Worm (Caenorhabditis elegans) whole organism, L3 larva: ENCODE data around the gene ZC116.5.

Experiments used
- aly-2 ChIP-seq: fragments of 150-350 bp; optimal IDR thresholded peaks from 2 replicates; lab custom pipeline; 2014; ENCODE audit warnings: missing biosample characterization, missing genetic modification characterization
- ama-1 ChIP-seq: fragments of 150-350 bp; optimal IDR thresholded peaks from 2 replicates; lab custom pipeline; 2018
- ceh-16 ChIP-seq: sonication (generic microtip); optimal IDR thresholded peaks from 2 replicates; lab custom pipeline; 2017; ENCODE audit warnings: missing biosample characterization, missing genetic modification characterization
- ceh-28 ChIP-seq: fragments of 150-350 bp; optimal IDR thresholded peaks from 2 replicates; lab custom pipeline; 2014; ENCODE audit warnings: missing biosample characterization, missing genetic modification reagents, missing genetic modification characterization
- ceh-9 ChIP-seq: sonication (generic microtip); optimal IDR thresholded peaks from 2 replicates; lab custom pipeline; 2018; ENCODE audit warnings: missing biosample characterization, missing genetic modification characterization
- egl-27 ChIP-seq: sonication (generic microtip); optimal IDR thresholded peaks from 4 replicates; lab custom pipeline; 2017; ENCODE audit warnings: missing biosample characterization, missing genetic modification reagents, missing genetic modification characterization
- egl-5 ChIP-seq: fragments of 150-350 bp; optimal IDR thresholded peaks from 2 replicates; lab custom pipeline; 2017; ENCODE audit warnings: missing biosample characterization, missing genetic modification reagents, missing genetic modification characterization, inconsistent platforms
- elt-1 ChIP-seq: fragments of 150-350 bp; optimal IDR thresholded peaks from 2 replicates; lab custom pipeline; 2014; ENCODE audit warnings: missing biosample characterization, missing genetic modification characterization
- elt-2 ChIP-seq: sonication (generic microtip); optimal IDR thresholded peaks from 2 replicates; lab custom pipeline; 2016; ENCODE audit warnings: missing genetic modification reagents, mild to moderate bottlenecking, missing genetic modification characterization, missing compliant biosample characterization
- elt-3 ChIP-seq, 3 experiments: fragments of 150-350 bp in 1 of 3; sonication (generic microtip) in 2 of 3; optimal IDR thresholded peaks; 2 replicates in 2 of 3; 4 replicates in 1 of 3; lab custom pipeline; 2014 to 2017; ENCODE audit warnings: missing biosample characterization in 3 of 3, missing genetic modification characterization in 3 of 3
- fkh-10 ChIP-seq: sonication (generic microtip); optimal IDR thresholded peaks from 2 replicates; lab custom pipeline; 2017; ENCODE audit warnings: missing biosample characterization, missing genetic modification reagents, missing genetic modification characterization
- fos-1 ChIP-seq: fragments of 150-350 bp; optimal IDR thresholded peaks from 2 replicates; lab custom pipeline; 2014; ENCODE audit warnings: missing biosample characterization, missing genetic modification characterization
- hmg-11 ChIP-seq: sonication (generic microtip); optimal IDR thresholded peaks from 2 replicates; lab custom pipeline; 2016; ENCODE audit warnings: missing genetic modification characterization, missing compliant biosample characterization
- jun-1 ChIP-seq: fragments of 150-350 bp; optimal IDR thresholded peaks from 2 replicates; lab custom pipeline; 2014; ENCODE audit warnings: missing biosample characterization, missing genetic modification reagents, missing genetic modification characterization
- lin-15B ChIP-seq: fragments of 150-350 bp; optimal IDR thresholded peaks from 2 replicates; lab custom pipeline; 2014; ENCODE audit warnings: missing biosample characterization, missing genetic modification characterization
- lin-39 ChIP-seq: fragments of 150-350 bp; optimal IDR thresholded peaks from 2 replicates; lab custom pipeline; 2018; ENCODE audit warnings: missing biosample characterization, missing genetic modification reagents, missing genetic modification characterization
- lsy-12 ChIP-seq: sonication (generic microtip); optimal IDR thresholded peaks from 2 replicates; lab custom pipeline; 2016; ENCODE audit warnings: mild to moderate bottlenecking, missing genetic modification characterization, missing compliant biosample characterization
- mml-1 ChIP-seq: fragments of 150-350 bp; sonication (generic microtip); optimal IDR thresholded peaks from 3 replicates; lab custom pipeline; 2014; ENCODE audit warnings: missing biosample characterization, missing genetic modification characterization
- nfya-1 ChIP-seq: sonication (generic microtip); optimal IDR thresholded peaks from 2 replicates; lab custom pipeline; 2017; ENCODE audit warnings: missing genetic modification characterization, mild to moderate bottlenecking, missing compliant biosample characterization, antibody characterized with exemption, moderate library complexity; ENCODE audit not compliant: insufficient read depth
- nhr-11 ChIP-seq: fragments of 150-350 bp; optimal IDR thresholded peaks from 2 replicates; lab custom pipeline; 2014; ENCODE audit warnings: missing biosample characterization, missing genetic modification characterization
- nhr-23 ChIP-seq: fragments of 150-350 bp; optimal IDR thresholded peaks from 2 replicates; lab custom pipeline; 2014; ENCODE audit warnings: missing biosample characterization, missing genetic modification reagents, missing genetic modification characterization
- nhr-25 ChIP-seq: sonication (generic microtip); optimal IDR thresholded peaks from 2 replicates; lab custom pipeline; 2017; ENCODE audit warnings: missing biosample characterization, missing genetic modification characterization
- nhr-28 ChIP-seq: fragments of 150-350 bp; optimal IDR thresholded peaks from 2 replicates; lab custom pipeline; 2014; ENCODE audit warnings: missing biosample characterization, missing genetic modification characterization
- nhr-43 ChIP-seq: sonication (generic microtip); optimal IDR thresholded peaks from 2 replicates; lab custom pipeline; 2016; ENCODE audit warnings: mild to moderate bottlenecking, missing genetic modification characterization, missing compliant biosample characterization; ENCODE audit not compliant: poor library complexity, severe bottlenecking
- nhr-77 ChIP-seq: fragments of 150-350 bp; optimal IDR thresholded peaks from 2 replicates; lab custom pipeline; 2014; ENCODE audit warnings: missing biosample characterization, missing genetic modification characterization
- pha-4 ChIP-seq: fragments of 150-350 bp; optimal IDR thresholded peaks from 2 replicates; lab custom pipeline; 2014; ENCODE audit warnings: missing biosample characterization, missing genetic modification reagents, missing genetic modification characterization
- pqm-1 ChIP-seq: fragments of 150-350 bp; optimal IDR thresholded peaks from 2 replicates; lab custom pipeline; 2017; ENCODE audit warnings: missing biosample characterization, missing genetic modification characterization, inconsistent platforms
- unc-39 ChIP-seq: sonication (generic microtip); optimal IDR thresholded peaks from 4 replicates; lab custom pipeline; 2017; ENCODE audit warnings: missing biosample characterization, missing genetic modification characterization
- unc-62 ChIP-seq: fragments of 150-350 bp; sonication (generic microtip); optimal IDR thresholded peaks from 4 replicates; lab custom pipeline; 2014; ENCODE audit warnings: missing biosample characterization, missing genetic modification reagents, missing genetic modification characterization
- zag-1 ChIP-seq: fragments of 150-350 bp; optimal IDR thresholded peaks from 2 replicates; lab custom pipeline; 2014; ENCODE audit warnings: missing biosample characterization, missing genetic modification characterization
- ztf-11 ChIP-seq: fragments of 150-350 bp; optimal IDR thresholded peaks from 2 replicates; lab custom pipeline; 2014; ENCODE audit warnings: missing biosample characterization, missing genetic modification characterization
- ztf-4 ChIP-seq: fragments of 150-350 bp; optimal IDR thresholded peaks from 2 replicates; lab custom pipeline; 2014; ENCODE audit warnings: missing biosample characterization, missing genetic modification characterization

Gene ZC116.5

DNA sequence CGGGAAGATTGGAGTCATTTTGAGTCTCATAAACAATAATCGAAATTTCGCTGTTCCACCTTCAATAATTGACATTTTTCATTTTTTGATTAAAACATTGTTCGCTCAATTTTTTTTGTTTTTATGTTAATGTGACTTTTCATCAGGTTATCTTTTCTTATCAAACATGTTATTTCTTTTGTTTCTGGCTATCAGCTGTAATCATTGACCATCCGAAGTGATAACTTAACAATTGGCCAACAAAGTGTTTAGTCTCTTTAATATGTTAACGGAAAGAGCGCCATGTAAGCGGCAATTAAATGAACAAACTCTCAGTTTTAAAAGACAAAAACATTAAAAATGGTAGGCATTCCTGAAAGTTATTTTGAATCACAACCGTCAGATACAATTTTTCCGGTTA is 25.3 kb upstream of the ZC116.5 start:
- TF ChIP-seq elt-2 (tag; lab: Kevin White, UChicago), result peak; percentile 77
- TF ChIP-seq jun-1 (tag; lab: Kevin White, UChicago), result no peak
- peak; percentile 52 for TF ChIP-seq pqm-1 (tag; lab: Kevin White, UChicago)

DNA sequence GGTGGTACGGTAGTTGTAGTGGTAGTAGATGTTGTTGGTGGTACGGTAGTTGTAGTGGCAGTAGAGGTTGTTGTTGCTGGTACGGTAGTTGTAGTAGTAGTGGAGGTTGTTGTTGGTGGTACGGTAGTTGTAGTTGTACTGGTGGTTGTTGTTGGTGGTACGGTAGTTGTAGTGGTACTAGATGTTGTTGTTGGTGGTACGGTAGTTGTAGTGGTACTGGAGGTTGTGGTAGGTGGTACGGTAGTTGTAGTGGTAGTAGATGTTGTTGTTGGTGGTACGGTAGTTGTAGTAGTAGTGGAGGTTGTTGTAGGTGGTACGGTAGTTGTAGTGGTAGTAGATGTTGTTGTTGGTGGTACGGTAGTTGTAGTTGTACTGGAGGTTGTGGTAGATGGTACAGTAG is 24.3 kb upstream of the ZC116.5 start:
- TF ChIP-seq egl-5 (tag; lab: Kevin White, UChicago) (no peak), ceh-16 (no peak), mml-1 (no peak), hmg-11 (tag; lab: Kevin White, UChicago) (no peak), fkh-10 (GFP tag; lab: Kevin White, UChicago) (no peak), ztf-4 (tag; lab: Kevin White, UChicago) (no peak), ceh-28 (tag; lab: Kevin White, UChicago) (no peak)

DNA sequence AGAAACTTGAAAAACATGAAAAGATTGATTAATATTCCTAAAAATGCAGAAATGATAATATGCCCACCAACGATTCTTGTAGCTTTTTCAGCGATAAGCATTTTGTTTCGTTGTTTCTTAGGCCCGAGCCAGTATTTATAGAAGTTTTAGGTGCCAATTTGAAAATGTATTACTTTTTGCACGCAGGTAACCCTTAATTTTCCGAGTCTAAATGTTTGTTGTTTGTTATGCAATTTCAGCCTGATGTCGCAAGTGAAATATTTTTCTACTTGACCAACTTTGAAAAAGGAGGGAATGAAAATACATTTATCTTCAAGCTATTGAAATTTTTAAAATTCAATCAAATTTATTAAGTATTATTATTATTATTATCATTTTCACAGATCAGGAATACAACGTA is 23.3 kb upstream of the ZC116.5 start, which contains the start of gene srx-113:
Gene srx-113 (minus strand): TSS at position 101 of the 400 bp plus-strand sequence.
- no peak for TF ChIP-seq lsy-12
- TF ChIP-seq lin-15B (tag; lab: Kevin White, UChicago), result no peak
- no peak for TF ChIP-seq nhr-28
- TF ChIP-seq unc-62, result no peak
- TF ChIP-seq ztf-11, result no peak
- TF ChIP-seq nhr-23 (tag; lab: Kevin White, UChicago), result no peak
- TF ChIP-seq, all 47 proteins: peak for 0

DNA sequence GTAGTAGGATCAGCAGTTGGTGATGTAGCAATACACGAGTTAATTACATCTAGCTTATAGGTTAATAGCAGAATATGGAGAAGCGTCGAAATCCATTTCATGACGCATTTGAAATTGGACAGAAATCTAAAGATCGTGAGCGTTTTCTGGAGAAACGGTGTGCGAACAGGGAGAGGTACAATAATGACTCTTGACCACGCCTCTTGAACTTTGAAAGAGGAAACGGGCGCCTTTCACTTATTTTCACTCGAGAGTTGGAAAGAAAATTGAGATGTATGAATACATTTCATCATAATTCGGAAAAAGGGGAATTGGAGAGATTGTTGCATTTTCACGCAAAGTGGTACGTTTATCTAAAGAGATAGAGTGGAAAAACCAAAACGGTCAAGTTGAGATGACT is 21.0 kb upstream of the ZC116.5 start, which contains the start of gene F56H9.6:
Gene F56H9.6 (minus strand): TSS at position 101 of the 400 bp plus-strand sequence.
- TF ChIP-seq fos-1 (tag; lab: Kevin White, UChicago), result no peak
- no peak for TF ChIP-seq ceh-16
- no peak for TF ChIP-seq nhr-23 (tag; lab: Kevin White, UChicago)
- TF ChIP-seq ceh-28 (tag; lab: Kevin White, UChicago), result no peak
- no peak for TF ChIP-seq nhr-25 (tag; lab: Kevin White, UChicago)
- no peak for TF ChIP-seq fkh-10 (GFP tag; lab: Kevin White, UChicago)
- TF ChIP-seq ceh-9 (tag; lab: Kevin White, UChicago), result no peak
- no peak for TF ChIP-seq unc-62
- TF ChIP-seq mml-1, result no peak
- TF ChIP-seq lsy-12, result no peak
- no peak for TF ChIP-seq pqm-1 (tag; lab: Kevin White, UChicago)
- no peak for TF ChIP-seq jun-1 (tag; lab: Kevin White, UChicago)
- no peak for TF ChIP-seq nhr-43 (tag; lab: Kevin White, UChicago)
- TF ChIP-seq ztf-11, result no peak
- TF ChIP-seq zag-1 (tag; lab: Kevin White, UChicago), result no peak
- TF ChIP-seq unc-39 (tag; lab: Kevin White, UChicago), result no peak
- TF ChIP-seq nhr-28, result no peak
- TF ChIP-seq nhr-11 (tag; lab: Kevin White, UChicago), result no peak

DNA sequence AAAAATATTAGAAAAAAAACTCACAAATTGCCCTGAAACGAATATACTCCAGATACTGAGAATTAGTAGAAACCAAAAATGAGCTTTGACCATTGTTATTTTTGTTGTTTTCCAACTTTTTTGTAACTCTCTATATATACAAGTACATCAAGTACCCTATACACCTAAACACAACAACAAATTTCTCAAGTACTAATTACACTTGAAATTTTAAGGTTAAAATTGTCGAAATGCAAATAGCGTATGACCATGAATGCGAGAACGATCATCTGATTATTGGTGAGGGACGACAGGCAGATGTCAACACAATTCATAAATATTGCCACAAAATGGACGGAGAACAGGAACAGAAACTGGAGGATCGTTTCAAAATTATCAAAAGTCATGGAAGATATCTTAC is 15.6 kb upstream of the ZC116.5 start, which contains the start of gene F56H9.9:
Gene F56H9.9 (minus strand): TSS at position 101 of the 400 bp plus-strand sequence.
- TF ChIP-seq lin-15B (tag; lab: Kevin White, UChicago), result no peak
- TF ChIP-seq lin-39, result no peak
- TF ChIP-seq fkh-10 (GFP tag; lab: Kevin White, UChicago), result no peak
- no peak for TF ChIP-seq ceh-16
- no peak for TF ChIP-seq elt-3 (tag; optimal IDR thresholded peaks at IDR 0.05; lab: Kevin White, UChicago)
- no peak for TF ChIP-seq pha-4 (tag; lab: Kevin White, UChicago)
- TF ChIP-seq hmg-11 (tag; lab: Kevin White, UChicago), result no peak
- TF ChIP-seq nhr-77, result no peak
- TF ChIP-seq aly-2 (tag; lab: Kevin White, UChicago), result no peak
- TF ChIP-seq ceh-9 (tag; lab: Kevin White, UChicago), result no peak
- TF ChIP-seq ama-1 (lab: Kevin White, UChicago), result no peak
- TF ChIP-seq egl-27 (tag; lab: Kevin White, UChicago), result no peak
- no peak for TF ChIP-seq ztf-11
- no peak for TF ChIP-seq unc-62
- no peak for TF ChIP-seq pqm-1 (tag; lab: Kevin White, UChicago)
- no peak for TF ChIP-seq ztf-4 (tag; lab: Kevin White, UChicago)
- no peak for TF ChIP-seq unc-39 (tag; lab: Kevin White, UChicago)
- no peak for TF ChIP-seq nhr-11 (tag; lab: Kevin White, UChicago)
- no peak for TF ChIP-seq nfya-1 (tag; lab: Kevin White, UChicago)
- no peak for TF ChIP-seq elt-1 (tag; lab: Kevin White, UChicago)
